Fruit fly (Drosophila melanogaster) whole organism, embryonic: ENCODE measurements around the gene Oatp74D.

Experiments used
- Antp ChIP-seq: fragments of 200-800 bp; sonication (Bioruptor generic); optimal IDR thresholded peaks from 3 replicates; lab custom pipeline; 2016; ENCODE audit warnings: missing biosample characterization, missing genetic modification characterization
- BtbVII ChIP-seq: fragments of 200-800 bp; sonication (Bioruptor generic); optimal IDR thresholded peaks from 3 replicates; lab custom pipeline; 2017; ENCODE audit warnings: missing biosample characterization, mild to moderate bottlenecking, missing genetic modification characterization
- CG1024 ChIP-seq: fragments of 200-800 bp; sonication (Bioruptor generic); IDR thresholded peaks from 2 replicates; pipeline ENCODE4 v1.3.6; 2022; ENCODE audit warnings: missing biosample characterization, missing genetic modification characterization
- CG12219 ChIP-seq: fragments of 200-800 bp; sonication (Bioruptor generic); optimal IDR thresholded peaks from 3 replicates; lab custom pipeline; 2018; ENCODE audit warnings: missing biosample characterization, mild to moderate bottlenecking, missing genetic modification characterization
- CG12769 ChIP-seq: fragments of 200-800 bp; sonication (Bioruptor generic); optimal IDR thresholded peaks from 2 replicates; lab custom pipeline; 2019; ENCODE audit warnings: missing biosample characterization, mild to moderate bottlenecking, missing genetic modification characterization, moderate library complexity
- CG14050 ChIP-seq: fragments of 200-800 bp; sonication (Bioruptor generic); IDR thresholded peaks from 3 replicates; pipeline ENCODE4 v1.3.6; 2022; ENCODE audit warnings: missing biosample characterization, missing genetic modification characterization
- CG15601 ChIP-seq: fragments of 200-800 bp; sonication (Bioruptor generic); optimal IDR thresholded peaks from 3 replicates; lab custom pipeline; 2019; ENCODE audit warnings: missing biosample characterization, mild to moderate bottlenecking, missing genetic modification characterization, moderate library complexity
- CG16779 ChIP-seq: fragments of 200-800 bp; sonication (Bioruptor generic); IDR thresholded peaks from 2 replicates; pipeline ENCODE4 v1.3.6; 2022; ENCODE audit warnings: missing biosample characterization, missing genetic modification characterization
- CG16813 ChIP-seq: fragments of 200-800 bp; sonication (Bioruptor generic); IDR thresholded peaks from 3 replicates; pipeline ENCODE4 v1.3.6; 2022; ENCODE audit warnings: missing biosample characterization, missing genetic modification characterization; ENCODE audit not compliant: partially characterized antibody
- CG17361 ChIP-seq: fragments of 200-800 bp; sonication (Bioruptor generic); IDR thresholded peaks from 3 replicates; pipeline ENCODE4 v1.3.6; 2022; ENCODE audit warnings: missing biosample characterization, missing genetic modification characterization
- CG2712 ChIP-seq: fragments of 200-800 bp; optimal IDR thresholded peaks from 3 replicates; lab custom pipeline; 2019; ENCODE audit warnings: missing biosample characterization, mild to moderate bottlenecking, missing genetic modification characterization, moderate library complexity
- CG32532 ChIP-seq: fragments of 200-800 bp; sonication (Bioruptor generic); IDR thresholded peaks from 2 replicates; pipeline ENCODE4 v1.3.6; 2022; ENCODE audit warnings: missing biosample characterization, missing genetic modification characterization
- CG4424 ChIP-seq: fragments of 200-800 bp; sonication (Bioruptor generic); optimal IDR thresholded peaks from 3 replicates; lab custom pipeline; 2016; ENCODE audit warnings: missing biosample characterization, missing genetic modification characterization
- CG4617 ChIP-seq: fragments of 200-800 bp; sonication (Bioruptor generic); optimal IDR thresholded peaks from 3 replicates; lab custom pipeline; 2016; ENCODE audit warnings: missing biosample characterization, missing genetic modification characterization, borderline replicate concordance
- CG7786 ChIP-seq: fragments of 200-800 bp; sonication (Bioruptor generic); optimal IDR thresholded peaks from 2 replicates; lab custom pipeline; 2016; ENCODE audit warnings: missing biosample characterization, missing genetic modification characterization
- CG9797 ChIP-seq: fragments of 200-800 bp; sonication (Bioruptor generic); optimal IDR thresholded peaks from 3 replicates; lab custom pipeline; 2018; ENCODE audit warnings: missing biosample characterization, mild to moderate bottlenecking, missing genetic modification characterization
- CkIIα-i1 ChIP-seq: fragments of 200-800 bp; sonication (Bioruptor generic); IDR thresholded peaks from 2 replicates; pipeline ENCODE4 v1.3.6; 2022; ENCODE audit warnings: missing biosample characterization, missing genetic modification characterization
- Dbx ChIP-seq: fragments of 200-800 bp; sonication (Bioruptor generic); IDR thresholded peaks from 3 replicates; pipeline ENCODE4 v1.3.6; 2022; ENCODE audit warnings: missing biosample characterization, missing genetic modification characterization
- Ets65A ChIP-seq: fragments of 200-800 bp; sonication (Bioruptor generic); peaks from one replicate; lab custom pipeline; 2016; ENCODE audit warnings: missing biosample characterization, missing genetic modification characterization
- Fer3 ChIP-seq: fragments of 200-800 bp; sonication (Bioruptor generic); optimal IDR thresholded peaks from 2 replicates; lab custom pipeline; 2018; ENCODE audit warnings: missing biosample characterization, mild to moderate bottlenecking, missing genetic modification characterization, moderate library complexity
- HLH54F ChIP-seq: fragments of 200-800 bp; sonication (Bioruptor generic); optimal IDR thresholded peaks from 3 replicates; lab custom pipeline; 2016; ENCODE audit warnings: missing biosample characterization, missing genetic modification characterization
- HmgZ ChIP-seq: fragments of 200-800 bp; sonication (Bioruptor generic); optimal IDR thresholded peaks from 2 replicates; lab custom pipeline; 2018; ENCODE audit warnings: missing biosample characterization, mild to moderate bottlenecking, missing genetic modification characterization
- Hmr ChIP-seq: fragments of 200-800 bp; sonication (Bioruptor generic); optimal IDR thresholded peaks from 3 replicates; lab custom pipeline; 2017; ENCODE audit warnings: mild to moderate bottlenecking, missing biosample characterization, missing genetic modification reagents, missing genetic modification characterization
- Hr3 ChIP-seq: fragments of 200-800 bp; sonication (Bioruptor generic); optimal IDR thresholded peaks from 3 replicates; lab custom pipeline; 2016; ENCODE audit warnings: missing biosample characterization, missing genetic modification characterization
- NC2α ChIP-seq: fragments of 200-800 bp; sonication (Bioruptor generic); optimal IDR thresholded peaks from 2 replicates; lab custom pipeline; 2016; ENCODE audit warnings: missing biosample characterization, missing genetic modification characterization
- NFAT ChIP-seq: fragments of 200-800 bp; sonication (Bioruptor generic); IDR thresholded peaks from 2 replicates; pipeline ENCODE4 v1.3.6; 2022; ENCODE audit warnings: missing biosample characterization, missing genetic modification characterization
- NK7.1 ChIP-seq: fragments of 200-800 bp; sonication (Bioruptor generic); optimal IDR thresholded peaks from 3 replicates; lab custom pipeline; 2016; ENCODE audit warnings: missing biosample characterization, missing genetic modification characterization
- Nf-YC ChIP-seq: fragments of 200-800 bp; optimal IDR thresholded peaks from 3 replicates; lab custom pipeline; 2019; ENCODE audit warnings: missing biosample characterization, mild to moderate bottlenecking, missing genetic modification characterization, moderate library complexity
- Oli ChIP-seq: fragments of 200-800 bp; sonication (Bioruptor generic); optimal IDR thresholded peaks from 2 replicates; lab custom pipeline; 2018; ENCODE audit warnings: missing biosample characterization, mild to moderate bottlenecking, missing genetic modification characterization, moderate library complexity
- Pdp1 ChIP-seq, 2 experiments: fragments of 200-800 bp; sonication (Bioruptor generic); optimal IDR thresholded peaks; 3 replicates each; lab custom pipeline; 2016; ENCODE audit warnings: missing biosample characterization in 2 of 2, missing genetic modification characterization in 2 of 2, mild to moderate bottlenecking in 1 of 2, moderate library complexity in 1 of 2
- Sry-β ChIP-seq: fragments of 200-800 bp; sonication (Bioruptor generic); optimal IDR thresholded peaks from 2 replicates; lab custom pipeline; 2018; ENCODE audit warnings: missing biosample characterization, mild to moderate bottlenecking, missing genetic modification characterization, moderate library complexity
- Ssrp ChIP-seq: fragments of 200-800 bp; sonication (Bioruptor generic); optimal IDR thresholded peaks from 2 replicates; lab custom pipeline; 2018; ENCODE audit warnings: missing biosample characterization, mild to moderate bottlenecking, missing genetic modification characterization, moderate library complexity
- Trl ChIP-seq, 3 experiments: fragments of >200 bp in 2 of 3; fragments of 200-800 bp in 1 of 3; sonication (Bioruptor generic) in 1 of 3; optimal IDR thresholded peaks; 2 replicates in 1 of 3; 3 replicates in 2 of 3; lab custom pipeline; 2016 to 2017; ENCODE audit warnings: missing biosample characterization in 1 of 3, missing genetic modification characterization in 1 of 3
- ab ChIP-seq: fragments of 200-800 bp; sonication (Bioruptor generic); optimal IDR thresholded peaks from 2 replicates; lab custom pipeline; 2016; ENCODE audit warnings: missing biosample characterization, missing genetic modification characterization
- ase ChIP-seq: fragments of 200-800 bp; sonication (Bioruptor generic); IDR thresholded peaks from 3 replicates; pipeline ENCODE4 v1.3.6; 2022; ENCODE audit warnings: missing biosample characterization, missing genetic modification characterization
- az2 ChIP-seq: fragments of 200-800 bp; sonication (Bioruptor generic); optimal IDR thresholded peaks from 3 replicates; lab custom pipeline; 2016; ENCODE audit warnings: missing biosample characterization, missing genetic modification characterization
- bbx ChIP-seq: fragments of 200-800 bp; sonication (Bioruptor generic); IDR thresholded peaks from 2 replicates; pipeline ENCODE4 v1.3.6; 2022; ENCODE audit warnings: missing biosample characterization, missing genetic modification characterization; ENCODE audit not compliant: partially characterized antibody
- dysf ChIP-seq: fragments of 200-800 bp; sonication (Bioruptor generic); IDR thresholded peaks from 3 replicates; pipeline ENCODE4 v1.3.6; 2022; ENCODE audit warnings: missing biosample characterization, missing genetic modification characterization
- fd96Cb ChIP-seq: fragments of 200-800 bp; sonication (Bioruptor generic); optimal IDR thresholded peaks from 2 replicates; lab custom pipeline; 2018; ENCODE audit warnings: missing biosample characterization, mild to moderate bottlenecking, missing genetic modification characterization, moderate library complexity
- inv ChIP-seq: fragments of 200-800 bp; sonication (Bioruptor generic); IDR thresholded peaks from 2 replicates; pipeline ENCODE4 v1.3.6; 2022; ENCODE audit warnings: missing biosample characterization, missing genetic modification characterization; ENCODE audit not compliant: partially characterized antibody
- kay ChIP-seq: fragments of 200-800 bp; sonication (Bioruptor generic); optimal IDR thresholded peaks from 2 replicates; lab custom pipeline; 2016; ENCODE audit warnings: missing biosample characterization, missing genetic modification characterization
- lola ChIP-seq, 3 experiments: fragments of >200 bp in 2 of 3; fragments of 200-800 bp in 1 of 3; sonication (Bioruptor generic) in 1 of 3; optimal IDR thresholded peaks; 2 replicates each; lab custom pipeline; 2017 to 2019; ENCODE audit warnings: missing biosample characterization in 3 of 3, missing genetic modification characterization in 3 of 3, mild to moderate bottlenecking in 1 of 3, moderate library complexity in 1 of 3
- lov ChIP-seq, 2 experiments: fragments of 200-800 bp in 1 of 2; fragments of >200 bp in 1 of 2; sonication (Bioruptor generic) in 1 of 2; IDR thresholded peaks in 1 of 2; optimal IDR thresholded peaks in 1 of 2; 2 replicates in 1 of 2; 3 replicates in 1 of 2; pipeline versions ENCODE4 v1.3.6 to Lab custom; 2017 to 2022; ENCODE audit warnings: missing biosample characterization in 1 of 2, missing genetic modification characterization in 1 of 2
- luna ChIP-seq: fragments of 200-800 bp; sonication (Bioruptor generic); optimal IDR thresholded peaks from 2 replicates; lab custom pipeline; 2016; ENCODE audit warnings: missing biosample characterization, missing genetic modification characterization
- pb ChIP-seq: fragments of 200-800 bp; sonication (Bioruptor generic); optimal IDR thresholded peaks from 3 replicates; lab custom pipeline; 2016; ENCODE audit warnings: missing biosample characterization, missing genetic modification characterization
- prd ChIP-seq, 3 experiments: fragments of >200 bp in 2 of 3; fragments of 200-800 bp in 1 of 3; sonication (Bioruptor generic) in 1 of 3; optimal IDR thresholded peaks in 2 of 3; IDR thresholded peaks in 1 of 3; 2 replicates in 2 of 3; 3 replicates in 1 of 3; pipeline versions ENCODE4 v1.3.6 to Lab custom; 2017 to 2022; ENCODE audit warnings: missing biosample characterization in 1 of 3, missing genetic modification characterization in 1 of 3
- sc ChIP-seq, 3 experiments: fragments of >200 bp in 2 of 3; fragments of 200-800 bp in 1 of 3; sonication (Bioruptor generic) in 1 of 3; optimal IDR thresholded peaks; 2 replicates in 2 of 3; 3 replicates in 1 of 3; lab custom pipeline; 2017; ENCODE audit warnings: mild to moderate bottlenecking in 1 of 3, missing biosample characterization in 1 of 3, missing genetic modification characterization in 1 of 3, missing genetic modification reagents in 1 of 3

Gene Oatp74D

DNA sequence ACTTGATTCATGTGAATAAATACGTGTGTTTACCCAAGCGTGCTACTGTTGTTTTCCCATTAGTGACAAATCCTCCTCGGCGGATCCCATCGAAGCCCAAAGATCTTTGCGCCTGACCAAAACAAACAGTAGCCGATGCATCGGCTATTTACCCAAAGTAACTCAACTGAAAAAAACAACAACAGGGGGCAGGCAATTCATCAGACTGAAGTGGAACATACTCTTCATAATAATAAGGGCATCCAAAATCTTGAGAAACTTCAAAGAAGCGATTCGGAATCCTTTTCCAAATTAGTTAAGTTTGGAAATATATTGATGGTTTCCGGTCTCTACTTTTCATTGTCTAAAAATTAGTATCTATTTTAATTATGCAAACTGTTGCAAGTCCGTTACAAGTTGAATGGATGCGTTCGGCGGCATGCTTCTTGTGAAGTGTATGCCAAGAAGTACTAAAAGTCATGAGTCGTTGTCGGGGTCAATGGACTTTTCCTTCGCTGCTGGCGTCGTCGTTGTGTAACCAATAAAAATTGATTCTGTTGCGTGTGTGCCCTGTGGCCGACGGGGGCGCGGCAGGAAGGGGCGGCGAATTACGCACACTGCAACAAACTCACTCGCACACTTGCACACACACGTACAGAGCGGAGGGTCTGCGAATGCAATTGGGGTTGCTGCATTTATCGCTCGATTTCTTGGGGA is 8.5 kb downstream of the Oatp74D start (continued):
- TF ChIP-seq sc (optimal IDR thresholded peaks at IDR 0.05; lab: Kevin White, UChicago) (no peak), sc (GFP tag; optimal IDR thresholded peaks at IDR 0.05; lab: Kevin White, UChicago) (no peak), Nf-YC (tag; lab: Kevin White, UChicago) (no peak), CG14050 (GFP tag; lab: Robert Waterston, UW) (no peak), CkIIα-i1 (no peak), Dbx (no peak), ase (no peak), CG12769 (tag; lab: Kevin White, UChicago) (no peak), Trl (optimal IDR thresholded peaks at IDR 0.05; lab: Kevin White, UChicago) (no peak), Trl (GFP tag; optimal IDR thresholded peaks at IDR 0.05; lab: Kevin White, UChicago) (no peak), CG12219 (GFP tag; lab: Kevin White, UChicago) (peak; percentile 9), NFAT (no peak), kay (GFP tag; lab: Kevin White, UChicago) (no peak), Hmr (no peak), lov (optimal IDR thresholded peaks at IDR 0.05; lab: Kevin White, UChicago) (no peak), lov (GFP tag; IDR thresholded peaks at IDR 0.05; lab: Robert Waterston, UW) (no peak), fd96Cb (tag; lab: Kevin White, UChicago) (peak; percentile 53), Hr3 (peak; percentile 18), Ets65A (GFP tag; lab: Kevin White, UChicago) (no peak), CG7786 (no peak), BtbVII (GFP tag; lab: Kevin White, UChicago) (no peak), ab (GFP tag; lab: Kevin White, UChicago) (no peak), CG32532 (no peak), Fer3 (tag; lab: Kevin White, UChicago) (no peak), Antp (no peak), CG2712 (tag; lab: Kevin White, UChicago) (peak; percentile 70), pb (no peak), dysf (GFP tag; lab: Robert Waterston, UW) (0 out of 3 replicates have a peak, but pooled peaks have one; percentile 9), CG4617 (GFP tag; lab: Kevin White, UChicago) (no peak), bbx (GFP tag; lab: Robert Waterston, UW) (no peak), luna (GFP tag; lab: Kevin White, UChicago) (no peak), CG15601 (peak; percentile 27), NK7.1 (GFP tag; lab: Kevin White, UChicago) (no peak), CG16779 (no peak), Sry-β (GFP tag; lab: Kevin White, UChicago) (no peak), CG17361 (peak; percentile 50; the same call in 1 of the 3 replicates), CG9797 (GFP tag; lab: Kevin White, UChicago) (no peak), CG1024 (GFP tag; lab: Robert Waterston, UW) (0 out of 2 replicates have a peak, but pooled peaks have one; percentile 16), NC2α (GFP tag; lab: Kevin White, UChicago) (no peak), prd (optimal IDR thresholded peaks at IDR 0.05; lab: Kevin White, UChicago) (no peak), prd (GFP tag; IDR thresholded peaks at IDR 0.05; lab: Robert Waterston, UW) (0 out of 3 replicates have a peak, but pooled peaks have one; percentile 28), az2 (GFP tag; lab: Kevin White, UChicago) (peak; percentile 40), Oli (tag; lab: Kevin White, UChicago) (peak; percentile 44), Pdp1 (GFP tag; optimal IDR thresholded peaks at IDR 0.05; lab: Kevin White, UChicago) (peak; percentile 7 to 95), inv (no peak), Ssrp (tag; lab: Kevin White, UChicago) (peak; percentile 41), lola (GFP tag; optimal IDR thresholded peaks at IDR 0.05; lab: Kevin White, UChicago) (peak in 1 of 3 experiments; percentile 58), HLH54F (GFP tag; lab: Kevin White, UChicago) (no peak), CG16813 (GFP tag; lab: Robert Waterston, UW) (no peak), CG4424 (GFP tag; lab: Kevin White, UChicago) (peak; percentile 25), HmgZ (tag; lab: Kevin White, UChicago) (no peak)
